Fruit fly (Drosophila melanogaster) whole organism, embryonic: ENCODE measurements around the gene CG8675.

Source experiments
- Awh ChIP-seq: fragments of 200-800 bp; sonication (Bioruptor generic); IDR thresholded peaks from 2 replicates; pipeline ENCODE4, ENCODE4 v1.3.6; 2022; ENCODE audit warnings: missing biosample characterization, missing genetic modification characterization
- Blimp-1 ChIP-seq: fragments of 200-800 bp; sonication (Bioruptor generic); optimal IDR thresholded peaks from 3 replicates; lab custom pipeline; 2018; ENCODE audit warnings: missing biosample characterization, missing genetic modification characterization, mild to moderate bottlenecking, moderate library complexity, missing genetic modification reagents
- CG10431 ChIP-seq: fragments of 200-800 bp; sonication (Bioruptor generic); optimal IDR thresholded peaks from 3 replicates; lab custom pipeline; 2018; ENCODE audit warnings: missing biosample characterization, mild to moderate bottlenecking, missing genetic modification characterization
- CG10959 ChIP-seq: fragments of 200-800 bp; sonication (Bioruptor generic); IDR thresholded peaks from 2 replicates; pipeline ENCODE4 v1.3.6; 2022; ENCODE audit warnings: missing biosample characterization, missing genetic modification characterization
- CG12155 ChIP-seq: fragments of 200-800 bp; sonication (Bioruptor generic); optimal IDR thresholded peaks from 3 replicates; lab custom pipeline; 2016; ENCODE audit warnings: missing biosample characterization, missing genetic modification characterization
- CG12219 ChIP-seq: fragments of 200-800 bp; sonication (Bioruptor generic); optimal IDR thresholded peaks from 3 replicates; lab custom pipeline; 2018; ENCODE audit warnings: missing biosample characterization, mild to moderate bottlenecking, missing genetic modification characterization
- CG13624 ChIP-seq: fragments of 200-800 bp; sonication (Bioruptor generic); optimal IDR thresholded peaks from 2 replicates; lab custom pipeline; 2016; ENCODE audit warnings: missing biosample characterization, missing genetic modification characterization
- CG15514 ChIP-seq: fragments of 200-800 bp; sonication (Bioruptor generic); optimal IDR thresholded peaks from 3 replicates; lab custom pipeline; 2017; ENCODE audit warnings: missing biosample characterization, missing genetic modification characterization, mild to moderate bottlenecking, moderate library complexity, missing genetic modification reagents
- CG1602 ChIP-seq: fragments of 200-800 bp; sonication (Bioruptor generic); optimal IDR thresholded peaks from 3 replicates; lab custom pipeline; 2016; ENCODE audit warnings: missing biosample characterization, missing genetic modification characterization
- CG1647 ChIP-seq: fragments of 200-800 bp; sonication (Bioruptor generic); optimal IDR thresholded peaks from 3 replicates; lab custom pipeline; 2016; ENCODE audit warnings: missing biosample characterization, missing genetic modification characterization
- CG16779 ChIP-seq: fragments of 200-800 bp; sonication (Bioruptor generic); IDR thresholded peaks from 2 replicates; pipeline ENCODE4 v1.3.6; 2022; ENCODE audit warnings: missing biosample characterization, missing genetic modification characterization
- CG17328 ChIP-seq: fragments of 200-800 bp; sonication (Bioruptor generic); IDR thresholded peaks from 2 replicates; pipeline ENCODE4 v1.3.6; 2022; ENCODE audit warnings: missing biosample characterization, missing genetic modification characterization
- CG17361 ChIP-seq: fragments of 200-800 bp; sonication (Bioruptor generic); IDR thresholded peaks from 3 replicates; pipeline ENCODE4 v1.3.6; 2022; ENCODE audit warnings: missing biosample characterization, missing genetic modification characterization
- CG30403 ChIP-seq: fragments of 200-800 bp; sonication (Bioruptor generic); optimal IDR thresholded peaks from 3 replicates; lab custom pipeline; 2016; ENCODE audit warnings: missing biosample characterization, missing genetic modification characterization
- CG32532 ChIP-seq: fragments of 200-800 bp; sonication (Bioruptor generic); IDR thresholded peaks from 2 replicates; pipeline ENCODE4 v1.3.6; 2022; ENCODE audit warnings: missing biosample characterization, missing genetic modification characterization
- CG3726 ChIP-seq: fragments of 200-800 bp; sonication (Bioruptor generic); IDR thresholded peaks from 3 replicates; pipeline ENCODE4, ENCODE4 v1.3.6; 2022; ENCODE audit warnings: missing biosample characterization, missing genetic modification characterization
- CG6813 ChIP-seq: fragments of 200-800 bp; sonication (Bioruptor generic); optimal IDR thresholded peaks from 2 replicates; lab custom pipeline; 2017; ENCODE audit warnings: missing biosample characterization, missing genetic modification characterization, mild to moderate bottlenecking, moderate library complexity, missing genetic modification reagents
- CG7357 ChIP-seq: fragments of 200-800 bp; sonication (Bioruptor generic); IDR thresholded peaks from 3 replicates; pipeline ENCODE4 v1.3.6; 2022; ENCODE audit warnings: missing biosample characterization, missing genetic modification characterization
- CG7372 ChIP-seq: fragments of 200-800 bp; sonication (Bioruptor generic); IDR thresholded peaks from 2 replicates; pipeline ENCODE4 v1.3.6; 2022; ENCODE audit warnings: missing biosample characterization, missing genetic modification characterization
- CG8089 ChIP-seq: fragments of 200-800 bp; sonication (Bioruptor generic); optimal IDR thresholded peaks from 3 replicates; lab custom pipeline; 2016; ENCODE audit warnings: missing biosample characterization, missing genetic modification characterization
- CG8388 ChIP-seq: fragments of 200-800 bp; sonication (Bioruptor generic); optimal IDR thresholded peaks from 2 replicates; lab custom pipeline; 2019; ENCODE audit warnings: missing biosample characterization, mild to moderate bottlenecking, missing genetic modification characterization, moderate library complexity
- CG9932 ChIP-seq: fragments of 200-800 bp; sonication (Bioruptor generic); IDR thresholded peaks from 2 replicates; pipeline ENCODE4 v1.3.6; 2022; ENCODE audit warnings: missing biosample characterization, missing genetic modification characterization
- D19A ChIP-seq: fragments of 200-800 bp; optimal IDR thresholded peaks from 3 replicates; lab custom pipeline; 2019; ENCODE audit warnings: missing biosample characterization, mild to moderate bottlenecking, missing genetic modification characterization, moderate library complexity
- Fer3 ChIP-seq: fragments of 200-800 bp; sonication (Bioruptor generic); optimal IDR thresholded peaks from 2 replicates; lab custom pipeline; 2018; ENCODE audit warnings: missing biosample characterization, mild to moderate bottlenecking, missing genetic modification characterization, moderate library complexity
- H2.0 ChIP-seq: fragments of 200-800 bp; sonication (Bioruptor generic); IDR thresholded peaks from 2 replicates; pipeline ENCODE4 v1.3.6; 2022; ENCODE audit warnings: missing biosample characterization, missing genetic modification characterization
- Hr78 ChIP-seq, 2 experiments: fragments of 200-800 bp in 1 of 2; fragments of >200 bp in 1 of 2; sonication (Bioruptor generic) in 1 of 2; optimal IDR thresholded peaks; 2 replicates each; lab custom pipeline; 2017 to 2019; ENCODE audit warnings: missing biosample characterization in 2 of 2, missing genetic modification characterization in 2 of 2, mild to moderate bottlenecking in 1 of 2, moderate library complexity in 1 of 2
- NC2α ChIP-seq: fragments of 200-800 bp; sonication (Bioruptor generic); optimal IDR thresholded peaks from 2 replicates; lab custom pipeline; 2016; ENCODE audit warnings: missing biosample characterization, missing genetic modification characterization
- Ptx1 ChIP-seq: fragments of 200-800 bp; sonication (Bioruptor generic); IDR thresholded peaks from 2 replicates; pipeline ENCODE4 v1.3.6; 2022; ENCODE audit warnings: missing biosample characterization, missing genetic modification characterization
- Scr ChIP-seq: fragments of 200-800 bp; sonication (Bioruptor generic); IDR thresholded peaks from 2 replicates; pipeline ENCODE4 v1.3.6; 2022; ENCODE audit warnings: missing biosample characterization, missing genetic modification characterization; ENCODE audit not compliant: partially characterized antibody
- Sox102F ChIP-seq: fragments of 200-800 bp; sonication (Bioruptor generic); optimal IDR thresholded peaks from 2 replicates; lab custom pipeline; 2018; ENCODE audit warnings: missing biosample characterization, mild to moderate bottlenecking, missing genetic modification characterization, moderate library complexity
- ab ChIP-seq: fragments of 200-800 bp; sonication (Bioruptor generic); optimal IDR thresholded peaks from 2 replicates; lab custom pipeline; 2016; ENCODE audit warnings: missing biosample characterization, missing genetic modification characterization
- ac ChIP-seq: fragments of 200-800 bp; sonication (Bioruptor generic); optimal IDR thresholded peaks from 3 replicates; lab custom pipeline; 2017; ENCODE audit warnings: missing biosample characterization, mild to moderate bottlenecking, missing genetic modification characterization
- al ChIP-seq: fragments of 200-800 bp; sonication (Bioruptor generic); IDR thresholded peaks from 2 replicates; pipeline ENCODE4 v1.3.6; 2022; ENCODE audit warnings: missing biosample characterization, missing genetic modification characterization
- ase ChIP-seq: fragments of 200-800 bp; sonication (Bioruptor generic); IDR thresholded peaks from 3 replicates; pipeline ENCODE4 v1.3.6; 2022; ENCODE audit warnings: missing biosample characterization, missing genetic modification characterization
- bab2 ChIP-seq: fragments of 200-800 bp; sonication (Bioruptor generic); optimal IDR thresholded peaks from 2 replicates; lab custom pipeline; 2016; ENCODE audit warnings: missing biosample characterization, missing genetic modification characterization
- dmrt11E ChIP-seq: fragments of 200-800 bp; sonication (Bioruptor generic); optimal IDR thresholded peaks from 3 replicates; lab custom pipeline; 2018; ENCODE audit warnings: missing biosample characterization, mild to moderate bottlenecking, missing genetic modification characterization, moderate library complexity
- fd3F ChIP-seq: fragments of 200-800 bp; sonication (Bioruptor generic); optimal IDR thresholded peaks from 2 replicates; lab custom pipeline; 2018; ENCODE audit warnings: missing biosample characterization, mild to moderate bottlenecking, missing genetic modification characterization, moderate library complexity
- gcm ChIP-seq: fragments of 200-800 bp; sonication (Bioruptor generic); optimal IDR thresholded peaks from 2 replicates; lab custom pipeline; 2019; ENCODE audit warnings: missing biosample characterization, mild to moderate bottlenecking, missing genetic modification characterization, moderate library complexity
- grau ChIP-seq: fragments of 200-800 bp; optimal IDR thresholded peaks from 3 replicates; lab custom pipeline; 2019; ENCODE audit warnings: missing biosample characterization, mild to moderate bottlenecking, missing genetic modification characterization, moderate library complexity
- jing ChIP-seq: fragments of 200-800 bp; sonication (Bioruptor generic); optimal IDR thresholded peaks from 2 replicates; lab custom pipeline; 2018; ENCODE audit warnings: missing biosample characterization, mild to moderate bottlenecking, missing genetic modification characterization
- lilli ChIP-seq: fragments of 200-800 bp; sonication (Bioruptor generic); optimal IDR thresholded peaks from 3 replicates; lab custom pipeline; 2016; ENCODE audit warnings: missing biosample characterization, missing genetic modification characterization
- nerfin-1 ChIP-seq: fragments of 200-800 bp; sonication (Bioruptor generic); optimal IDR thresholded peaks from 3 replicates; lab custom pipeline; 2019; ENCODE audit warnings: missing biosample characterization, mild to moderate bottlenecking, missing genetic modification characterization, moderate library complexity
- pros ChIP-seq: fragments of 200-800 bp; sonication (Bioruptor generic); optimal IDR thresholded peaks from 3 replicates; lab custom pipeline; 2019; ENCODE audit warnings: missing biosample characterization, mild to moderate bottlenecking, missing genetic modification characterization, moderate library complexity
- pzg ChIP-seq: fragments of 200-800 bp; sonication (Bioruptor generic); optimal IDR thresholded peaks from 3 replicates; lab custom pipeline; 2018; ENCODE audit warnings: missing biosample characterization, mild to moderate bottlenecking, missing genetic modification characterization, moderate library complexity
- row ChIP-seq: fragments of 200-800 bp; sonication (Bioruptor generic); IDR thresholded peaks from 3 replicates; pipeline ENCODE4 v1.3.6; 2022; ENCODE audit warnings: missing biosample characterization, missing genetic modification characterization
- stwl ChIP-seq: fragments of 200-800 bp; sonication (Bioruptor generic); optimal IDR thresholded peaks from 3 replicates; lab custom pipeline; 2018; ENCODE audit warnings: missing biosample characterization, mild to moderate bottlenecking, missing genetic modification characterization, moderate library complexity
- tll ChIP-seq, 2 experiments: fragments of 200-800 bp in 1 of 2; fragments of >200 bp in 1 of 2; sonication (Bioruptor generic) in 1 of 2; optimal IDR thresholded peaks; 2 replicates each; lab custom pipeline; 2017 to 2019; ENCODE audit warnings: missing biosample characterization in 2 of 2, missing genetic modification characterization in 2 of 2, mild to moderate bottlenecking in 1 of 2, moderate library complexity in 1 of 2
- unc-4 ChIP-seq: fragments of 200-800 bp; sonication (Bioruptor generic); IDR thresholded peaks from 2 replicates; pipeline ENCODE4 v1.3.6; 2022; ENCODE audit warnings: missing biosample characterization, missing genetic modification characterization; ENCODE audit not compliant: partially characterized antibody
- yki ChIP-seq: fragments of >200 bp; optimal IDR thresholded peaks from 3 replicates; lab custom pipeline; 2018
- zen2 ChIP-seq: fragments of 200-800 bp; sonication (Bioruptor generic); IDR thresholded peaks from 3 replicates; pipeline ENCODE4 v1.3.6; 2022; ENCODE audit warnings: missing biosample characterization, missing genetic modification characterization; ENCODE audit not compliant: partially characterized antibody

Gene CG8675

DNA sequence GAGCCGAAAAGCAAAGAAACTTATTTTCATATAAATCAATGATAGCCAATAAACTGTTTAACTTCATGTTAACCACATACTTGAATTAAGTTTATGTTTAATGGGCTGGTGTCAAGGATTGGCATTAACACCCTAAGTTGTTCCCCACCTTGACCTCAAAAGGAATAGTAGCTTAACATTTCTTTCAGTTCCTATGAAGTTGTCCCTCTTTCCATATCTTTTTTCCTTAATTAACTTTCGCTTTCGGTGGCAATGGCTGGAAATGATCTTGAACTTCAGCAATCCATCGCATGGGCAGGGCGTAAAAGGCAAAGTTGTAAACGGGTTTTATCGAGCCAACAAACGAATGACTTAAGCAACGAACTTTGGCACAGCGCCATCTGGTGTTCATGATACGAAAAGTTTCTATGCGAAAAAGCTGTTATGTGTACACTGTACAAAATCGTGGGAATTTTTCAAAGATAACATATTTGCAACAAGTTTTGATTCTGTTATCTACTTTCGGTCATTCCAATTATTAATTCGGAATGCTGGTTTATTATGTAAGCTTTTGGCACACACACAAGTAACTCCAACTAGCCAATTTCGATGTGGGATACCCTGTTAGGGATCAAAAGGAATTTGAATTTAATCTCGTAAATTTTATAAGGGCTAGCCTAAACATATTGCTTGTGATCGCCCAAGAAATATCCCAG lies 19.7 kb downstream of the CG8675 start (continued):
- TF ChIP-seq CG17328 (GFP tag; lab: Robert Waterston, UW) (0 out of 2 replicates have a peak, but pooled peaks have one; percentile 33), CG12219 (no peak), unc-4 (no peak), tll (GFP tag; optimal IDR thresholded peaks at IDR 0.05; lab: Kevin White, UChicago) (no peak), D19A (tag; lab: Kevin White, UChicago) (no peak), pzg (GFP tag; lab: Kevin White, UChicago) (no peak), nerfin-1 (tag; lab: Kevin White, UChicago) (no peak), CG10959 (GFP tag; lab: Robert Waterston, UW) (no peak), CG17361 (GFP tag; lab: Robert Waterston, UW) (no peak), CG32532 (no peak), H2.0 (GFP tag; lab: Robert Waterston, UW) (no peak), NC2α (GFP tag; lab: Kevin White, UChicago) (no peak), Awh (peak; percentile 53; the same call in 1 of the 2 replicates), row (GFP tag; lab: Robert Waterston, UW) (no peak), CG1647 (GFP tag; lab: Kevin White, UChicago) (no peak), zen2 (GFP tag; lab: Robert Waterston, UW) (no peak), Blimp-1 (GFP tag; lab: Kevin White, UChicago) (peak; percentile 100), pros (peak; percentile 23), Hr78 (GFP tag; optimal IDR thresholded peaks at IDR 0.05; lab: Kevin White, UChicago) (peak in 1 of 2 experiments; percentile 49), ase (no peak), jing (GFP tag; lab: Kevin White, UChicago) (peak; percentile 8), grau (tag; lab: Kevin White, UChicago) (peak; percentile 38), CG9932 (GFP tag; lab: Robert Waterston, UW) (peak; percentile 30; the same call in 1 of the 2 replicates), gcm (no peak), stwl (tag; lab: Kevin White, UChicago) (no peak), Fer3 (no peak), CG15514 (GFP tag; lab: Kevin White, UChicago) (no peak), Scr (GFP tag; lab: Robert Waterston, UW) (no peak), CG10431 (no peak), CG16779 (GFP tag; lab: Robert Waterston, UW) (no peak), Sox102F (GFP tag; lab: Kevin White, UChicago) (peak; percentile 28), Ptx1 (GFP tag; lab: Robert Waterston, UW) (no peak), CG7372 (no peak), CG8388 (GFP tag; lab: Kevin White, UChicago) (no peak), al (GFP tag; lab: Robert Waterston, UW) (no peak), dmrt11E (tag; lab: Kevin White, UChicago) (peak; percentile 54), CG13624 (no peak), bab2 (peak; percentile 30), CG1602 (GFP tag; lab: Kevin White, UChicago) (no peak), CG6813 (GFP tag; lab: Kevin White, UChicago) (no peak), ab (GFP tag; lab: Kevin White, UChicago) (no peak), lilli (GFP tag; lab: Kevin White, UChicago) (peak; percentile 42), yki (no peak), fd3F (GFP tag; lab: Kevin White, UChicago) (no peak), CG8089 (GFP tag; lab: Kevin White, UChicago) (no peak), CG7357 (GFP tag; lab: Robert Waterston, UW) (no peak), CG30403 (peak; percentile 30), CG12155 (GFP tag; lab: Kevin White, UChicago) (no peak), CG3726 (GFP tag; lab: Robert Waterston, UW) (no peak), ac (GFP tag; lab: Kevin White, UChicago) (no peak)
